Fruit fly (Drosophila melanogaster) whole organism, wandering third instar larva: ENCODE results near the gene CG5191.

ENCODE experiments used
- Abd-B ChIP-seq: fragments of >200 bp; optimal IDR thresholded peaks from 2 replicates; lab custom pipeline; 2017; ENCODE audit warnings: missing biosample characterization, missing genetic modification characterization
- CG32264 ChIP-seq: fragments of 200-800 bp; sonication (Bioruptor generic); optimal IDR thresholded peaks from 2 replicates; lab custom pipeline; 2016; ENCODE audit warnings: missing biosample characterization, missing genetic modification characterization
- CG9705 ChIP-seq: fragments of 200-800 bp; sonication (Bioruptor generic); optimal IDR thresholded peaks from 2 replicates; lab custom pipeline; 2018; ENCODE audit warnings: missing biosample characterization, mild to moderate bottlenecking, missing genetic modification characterization
- CrebA ChIP-seq: fragments of 200-800 bp; sonication (Bioruptor generic); optimal IDR thresholded peaks from 2 replicates; lab custom pipeline; 2016; ENCODE audit warnings: missing biosample characterization, mild to moderate bottlenecking, missing genetic modification characterization, borderline replicate concordance
- Dfd ChIP-seq: fragments of >200 bp; optimal IDR thresholded peaks from 2 replicates; lab custom pipeline; 2017; ENCODE audit warnings: missing biosample characterization, missing genetic modification characterization
- Dif ChIP-seq: fragments of 200-275, 200-300 bp; sonication (Bioruptor generic); optimal IDR thresholded peaks from 2 replicates; lab custom pipeline; 2018; ENCODE audit warnings: missing biosample characterization, missing genetic modification characterization; ENCODE audit not compliant: partially characterized antibody
- GATAd ChIP-seq: sonication (Bioruptor generic); optimal IDR thresholded peaks from 2 replicates; lab custom pipeline; 2016; ENCODE audit warnings: missing biosample characterization, missing genetic modification characterization
- HLH106 ChIP-seq: fragments of 200-800 bp; optimal IDR thresholded peaks from 3 replicates; lab custom pipeline; 2019; ENCODE audit warnings: missing biosample characterization, mild to moderate bottlenecking, missing genetic modification characterization, moderate library complexity
- Hnf4 ChIP-seq: fragments of 200-800 bp; sonication (Bioruptor generic); optimal IDR thresholded peaks from 2 replicates; lab custom pipeline; 2016; ENCODE audit warnings: missing biosample characterization, mild to moderate bottlenecking, missing genetic modification characterization
- Hr78 ChIP-seq: fragments of >200 bp; optimal IDR thresholded peaks from 2 replicates; lab custom pipeline; 2017; ENCODE audit warnings: missing biosample characterization, missing genetic modification characterization
- Hr83 ChIP-seq: fragments of 200-300 bp; sonication (Bioruptor generic); optimal IDR thresholded peaks from 2 replicates; lab custom pipeline; 2016; ENCODE audit warnings: missing biosample characterization, mild to moderate bottlenecking, missing genetic modification characterization, moderate library complexity; ENCODE audit not compliant: poor library complexity, severe bottlenecking
- Jra ChIP-seq: sonication (Bioruptor generic); optimal IDR thresholded peaks from 2 replicates; lab custom pipeline; 2016; ENCODE audit warnings: missing biosample characterization, missing genetic modification characterization
- Mio ChIP-seq: sonication (Bioruptor generic); optimal IDR thresholded peaks from 2 replicates; lab custom pipeline; 2016; ENCODE audit warnings: missing biosample characterization, missing genetic modification characterization
- Myc ChIP-seq: fragments of >200 bp; optimal IDR thresholded peaks from 2 replicates; lab custom pipeline; 2017
- N ChIP-seq: fragments of >200 bp; optimal IDR thresholded peaks from 2 replicates; lab custom pipeline; 2018; ENCODE audit warnings: missing biosample characterization, missing external identifiers, missing genetic modification characterization
- OdsH ChIP-seq: fragments of 200-800 bp; sonication (Bioruptor generic); optimal IDR thresholded peaks from 2 replicates; lab custom pipeline; 2016; ENCODE audit warnings: missing biosample characterization, mild to moderate bottlenecking, missing genetic modification characterization
- Rel ChIP-seq, 2 experiments: fragments of 200-800 bp; sonication (Bioruptor generic) in 1 of 2; optimal IDR thresholded peaks; 2 replicates in 1 of 2; 3 replicates in 1 of 2; lab custom pipeline; 2016 to 2019; ENCODE audit warnings: mild to moderate bottlenecking in 2 of 2, missing biosample characterization in 2 of 2, missing genetic modification characterization in 2 of 2, moderate library complexity in 1 of 2
- Sp1 ChIP-seq: fragments of 200-800 bp; sonication (Bioruptor generic); optimal IDR thresholded peaks from 3 replicates; lab custom pipeline; 2019; ENCODE audit warnings: missing biosample characterization, mild to moderate bottlenecking, missing genetic modification characterization, moderate library complexity
- Vsx2 ChIP-seq: fragments of 200-300, 225-300 bp; sonication (Bioruptor generic); optimal IDR thresholded peaks from 2 replicates; lab custom pipeline; 2018; ENCODE audit warnings: missing biosample characterization, missing genetic modification characterization; ENCODE audit not compliant: partially characterized antibody
- br ChIP-seq: fragments of 200-800 bp; sonication (Bioruptor generic); optimal IDR thresholded peaks from 2 replicates; lab custom pipeline; 2016; ENCODE audit warnings: missing biosample characterization, missing genetic modification characterization
- brk ChIP-seq: fragments of 200-800 bp; sonication (Bioruptor generic); optimal IDR thresholded peaks from 2 replicates; lab custom pipeline; 2016; ENCODE audit warnings: missing biosample characterization, mild to moderate bottlenecking, missing genetic modification characterization
- dl ChIP-seq, 2 experiments: fragments of 175-275, 200-275 bp in 1 of 2; fragments of 200-275 bp in 1 of 2; sonication (Bioruptor generic); optimal IDR thresholded peaks; lab custom pipeline; 2018; ENCODE audit warnings: mild to moderate bottlenecking in 2 of 2, missing biosample characterization in 2 of 2, missing genetic modification characterization in 2 of 2, moderate library complexity in 2 of 2; ENCODE audit not compliant: partially characterized antibody in 2 of 2, insufficient read depth in 1 of 2
- dmrt93B ChIP-seq: fragments of 200-800 bp; sonication (Bioruptor generic); optimal IDR thresholded peaks from 2 replicates; lab custom pipeline; 2018; ENCODE audit warnings: missing biosample characterization, mild to moderate bottlenecking, missing genetic modification characterization
- dsf ChIP-seq: sonication (Bioruptor generic); optimal IDR thresholded peaks from 2 replicates; lab custom pipeline; 2016; ENCODE audit warnings: missing biosample characterization, missing genetic modification characterization, borderline replicate concordance
- ey ChIP-seq: fragments of 200-800 bp; sonication (Bioruptor generic); optimal IDR thresholded peaks from 2 replicates; lab custom pipeline; 2016; ENCODE audit warnings: missing biosample characterization, missing genetic modification characterization
- foxo ChIP-seq, 2 experiments: fragments of 200-800 bp; sonication (Bioruptor generic); optimal IDR thresholded peaks; 2 replicates in 1 of 2; 3 replicates in 1 of 2; lab custom pipeline; 2016 to 2017; ENCODE audit warnings: missing biosample characterization in 2 of 2, missing genetic modification characterization in 2 of 2
- fru ChIP-seq: fragments of 200-800 bp; sonication (Bioruptor generic); optimal IDR thresholded peaks from 3 replicates; lab custom pipeline; 2016; ENCODE audit warnings: missing biosample characterization, mild to moderate bottlenecking, missing genetic modification characterization
- h ChIP-seq: fragments of 200-800 bp; sonication (Bioruptor generic); optimal IDR thresholded peaks from 3 replicates; lab custom pipeline; 2016; ENCODE audit warnings: missing biosample characterization, mild to moderate bottlenecking, missing genetic modification characterization
- jim ChIP-seq: fragments of 175-275, 200-325 bp; sonication (Bioruptor generic); optimal IDR thresholded peaks from 2 replicates; lab custom pipeline; 2016; ENCODE audit warnings: missing biosample characterization, mild to moderate bottlenecking, missing genetic modification characterization
- lola ChIP-seq: fragments of >200 bp; optimal IDR thresholded peaks from 2 replicates; lab custom pipeline; 2017; ENCODE audit warnings: missing biosample characterization, missing genetic modification characterization
- pan ChIP-seq: fragments of >200 bp; optimal IDR thresholded peaks from 2 replicates; lab custom pipeline; 2017
- psq ChIP-seq: fragments of 200-800 bp; sonication (Bioruptor generic); optimal IDR thresholded peaks from 3 replicates; lab custom pipeline; 2017; ENCODE audit warnings: missing biosample characterization, mild to moderate bottlenecking, missing genetic modification characterization, moderate library complexity
- rgr ChIP-seq: fragments of 200-800 bp; sonication (Bioruptor generic); optimal IDR thresholded peaks from 3 replicates; lab custom pipeline; 2016; ENCODE audit warnings: missing biosample characterization, mild to moderate bottlenecking, missing genetic modification characterization
- sage ChIP-seq: fragments of 200-800 bp; sonication (Bioruptor generic); optimal IDR thresholded peaks from 2 replicates; lab custom pipeline; 2016; ENCODE audit warnings: missing biosample characterization, mild to moderate bottlenecking, missing genetic modification characterization
- sv ChIP-seq: fragments of 200-800 bp; sonication (Bioruptor generic); optimal IDR thresholded peaks from 3 replicates; lab custom pipeline; 2016; ENCODE audit warnings: missing biosample characterization, missing genetic modification characterization
- woc ChIP-seq: sonication (Bioruptor generic); optimal IDR thresholded peaks from 2 replicates; lab custom pipeline; 2016; ENCODE audit warnings: missing biosample characterization, mild to moderate bottlenecking, missing genetic modification characterization

CG5191 gene

DNA sequence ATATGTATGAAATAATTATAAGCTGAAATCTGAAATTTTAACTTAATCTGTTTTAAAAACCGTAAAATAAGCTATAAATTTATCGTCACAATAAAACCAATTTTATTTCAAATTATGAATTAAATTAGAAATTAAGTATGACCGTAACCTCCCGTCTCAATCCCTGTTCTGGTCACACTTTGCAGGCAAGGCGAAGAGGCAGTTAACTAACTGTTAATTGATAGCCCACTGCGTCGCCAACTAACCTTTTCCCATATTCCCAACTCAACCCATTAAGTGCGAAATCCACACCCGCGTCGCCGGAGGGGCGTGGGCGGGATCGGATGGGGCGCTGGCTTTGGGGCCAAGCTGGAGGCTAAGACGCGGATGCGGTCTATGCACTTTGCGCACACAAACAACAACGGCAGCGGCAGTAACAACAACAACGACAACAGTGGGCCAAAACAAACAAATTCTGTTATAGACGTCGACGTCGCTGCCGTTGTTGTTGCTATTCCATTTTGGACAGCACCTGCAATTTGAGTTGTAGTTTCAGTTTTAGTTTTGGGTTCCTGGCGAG, at the start of gene CG5191:
CG5191 (plus strand) TSS at position 198 of the 559 bp plus-strand sequence.
- TF ChIP-seq ey (peak; percentile 9), fru (GFP tag; lab: Kevin White, UChicago) (peak; percentile 8), Dfd (GFP tag; lab: Kevin White, UChicago) (no peak), h (GFP tag; lab: Kevin White, UChicago) (peak; percentile 3)

DNA sequence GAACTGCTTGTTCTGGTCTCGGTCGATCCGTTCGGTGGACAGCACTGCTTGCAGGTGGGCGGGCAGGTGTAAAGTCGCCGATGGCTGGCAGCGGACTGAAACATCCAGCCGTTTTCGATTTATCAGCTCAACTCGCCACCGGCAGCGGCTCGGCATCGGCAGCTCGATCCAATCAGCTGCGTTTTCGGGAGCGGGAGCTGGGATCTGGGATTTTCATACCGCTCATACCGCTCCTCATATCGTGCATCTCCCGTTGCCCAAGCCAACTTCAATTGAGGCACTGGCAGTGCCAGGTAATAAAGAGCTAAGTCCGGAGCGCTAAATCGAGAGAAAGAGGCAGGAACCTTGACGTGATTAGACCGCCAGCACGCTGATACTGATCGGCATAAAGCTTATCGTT, 48.3 kb upstream of the CG5191 start, which contains the start of gene MFS9:
MFS9 (minus strand) TSS at position 101 of the 400 bp plus-strand sequence.
- TF ChIP-seq OdsH (GFP tag; lab: Kevin White, UChicago), result no peak
- TF ChIP-seq pan (lab: Kevin White, UChicago), result no peak
- TF ChIP-seq foxo (GFP tag; optimal IDR thresholded peaks at IDR 0.05; lab: Kevin White, UChicago), result no peak
- no peak for TF ChIP-seq Hr78 (GFP tag; lab: Kevin White, UChicago)
- TF ChIP-seq jim, result no peak
- TF ChIP-seq CG9705 (GFP tag; lab: Kevin White, UChicago), result no peak
- no peak for TF ChIP-seq woc (GFP tag; lab: Kevin White, UChicago)
- TF ChIP-seq N, result no peak
- no peak for TF ChIP-seq rgr (GFP tag; lab: Kevin White, UChicago)
- no peak for TF ChIP-seq sage (GFP tag; lab: Kevin White, UChicago)
- TF ChIP-seq Sp1 (GFP tag; lab: Kevin White, UChicago), result no peak
- TF ChIP-seq CrebA (GFP tag; lab: Kevin White, UChicago), result no peak

DNA sequence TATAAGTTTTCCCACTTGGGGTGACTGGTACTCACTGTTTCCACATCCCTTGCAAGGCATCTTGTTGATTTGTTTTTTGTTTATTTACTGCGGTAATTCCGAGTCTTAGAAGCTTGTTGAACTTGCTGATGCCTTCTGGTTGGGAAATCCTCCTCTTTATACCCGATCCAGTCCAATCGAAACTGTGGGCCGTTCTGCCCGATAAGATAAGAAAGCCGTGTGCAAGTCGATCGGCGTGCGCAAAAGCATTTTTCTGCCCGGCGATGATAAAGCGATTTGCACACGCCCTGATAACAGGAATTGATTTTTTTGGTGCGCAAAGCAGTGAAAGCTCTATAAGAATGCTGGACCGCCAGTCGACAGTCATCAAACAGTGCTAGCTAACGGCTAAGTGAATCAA, 26.1 kb upstream of the CG5191 start, which contains the start of the genes MtnE and MtnD:
MtnE (minus strand) TSS at position 130 of the 400 bp plus-strand sequence.
MtnD (plus strand) TSS at position 388 of the 400 bp plus-strand sequence.
- TF ChIP-seq dl (GFP tag; optimal IDR thresholded peaks at IDR 0.05; lab: Kevin White, UChicago; ENCODE audit: insufficient read depth in 1 of 2, partially characterized antibody in 2 of 2), result peak in 1 of 2 experiments; percentile 38
- no peak for TF ChIP-seq GATAd (GFP tag; lab: Kevin White, UChicago)
- no peak for TF ChIP-seq OdsH (GFP tag; lab: Kevin White, UChicago)
- no peak for TF ChIP-seq ey
- no peak for TF ChIP-seq psq (GFP tag; lab: Kevin White, UChicago)
- TF ChIP-seq brk (GFP tag; lab: Kevin White, UChicago), result no peak
- no peak for TF ChIP-seq Hr83 (GFP tag; lab: Kevin White, UChicago)
- no peak for TF ChIP-seq lola
- TF ChIP-seq h (GFP tag; lab: Kevin White, UChicago), result peak; percentile 78
- no peak for TF ChIP-seq rgr (GFP tag; lab: Kevin White, UChicago)
- TF ChIP-seq Dfd (GFP tag; lab: Kevin White, UChicago), result no peak
- no peak for TF ChIP-seq Sp1 (GFP tag; lab: Kevin White, UChicago)
- TF ChIP-seq Rel (GFP tag; optimal IDR thresholded peaks at IDR 0.05; lab: Kevin White, UChicago), result no peak
- peak; percentile 74 for TF ChIP-seq Rel (tag; optimal IDR thresholded peaks at IDR 0.05; lab: Kevin White, UChicago)
- TF ChIP-seq foxo (GFP tag; optimal IDR thresholded peaks at IDR 0.05; lab: Kevin White, UChicago), result no peak
- TF ChIP-seq Jra, result no peak
- TF ChIP-seq fru (GFP tag; lab: Kevin White, UChicago), result peak; percentile 41
- peak; percentile 83 for TF ChIP-seq Vsx2
- no peak for TF ChIP-seq br
- TF ChIP-seq CrebA (GFP tag; lab: Kevin White, UChicago), result no peak
- peak; percentile 45 for TF ChIP-seq sage (GFP tag; lab: Kevin White, UChicago)
- TF ChIP-seq sv (GFP tag; lab: Kevin White, UChicago), result no peak
- TF ChIP-seq dsf (GFP tag; lab: Kevin White, UChicago), result no peak
- TF ChIP-seq Dif (GFP tag; lab: Kevin White, UChicago), result peak; percentile 6
- no peak for TF ChIP-seq Abd-B (GFP tag; lab: Kevin White, UChicago)
- TF ChIP-seq Mio (GFP tag; lab: Kevin White, UChicago), result no peak
- TF ChIP-seq CG32264 (GFP tag; lab: Kevin White, UChicago), result no peak
- TF ChIP-seq dmrt93B (GFP tag; lab: Kevin White, UChicago), result no peak
- TF ChIP-seq woc (GFP tag; lab: Kevin White, UChicago), result no peak
- TF ChIP-seq CG9705 (GFP tag; lab: Kevin White, UChicago), result no peak
- no peak for TF ChIP-seq Hnf4
- no peak for TF ChIP-seq jim
- no peak for TF ChIP-seq Myc (lab: Kevin White, UChicago)
- no peak for TF ChIP-seq HLH106
- TF ChIP-seq, all 38 proteins: peak for 7
